Fruit fly (Drosophila melanogaster) whole organism, adult: ENCODE results near the gene CG14300.

Experiments
- CG11617 ChIP-seq: fragments of 200-800 bp; sonication (Bioruptor generic); optimal IDR thresholded peaks from 2 replicates; lab custom pipeline; 2017; ENCODE audit warnings: mild to moderate bottlenecking, missing biosample characterization, missing genetic modification reagents, missing genetic modification characterization
- CG5204 ChIP-seq: fragments of 200-800 bp; sonication (Bioruptor generic); optimal IDR thresholded peaks from 2 replicates; lab custom pipeline; 2016; ENCODE audit warnings: missing biosample characterization, missing genetic modification characterization
- CG7045 ChIP-seq: fragments of 200-800 bp; sonication (Bioruptor generic); optimal IDR thresholded peaks from 2 replicates; lab custom pipeline; 2017; ENCODE audit warnings: missing biosample characterization, mild to moderate bottlenecking, missing genetic modification characterization
- CG7101 ChIP-seq: fragments of 200-800 bp; sonication (Bioruptor generic); optimal IDR thresholded peaks from 2 replicates; lab custom pipeline; 2018; ENCODE audit warnings: missing biosample characterization, mild to moderate bottlenecking, missing genetic modification characterization, moderate library complexity
- Crg-1 ChIP-seq: fragments of 200-800 bp; sonication (Bioruptor generic); optimal IDR thresholded peaks from 2 replicates; lab custom pipeline; 2016; ENCODE audit warnings: missing biosample characterization, missing genetic modification characterization
- Hr96 ChIP-seq: fragments of 200-800 bp; sonication (Bioruptor generic); optimal IDR thresholded peaks from 2 replicates; lab custom pipeline; 2016; ENCODE audit warnings: missing biosample characterization, missing genetic modification characterization
- bab1 ChIP-seq: fragments of 200-800 bp; sonication (Bioruptor generic); optimal IDR thresholded peaks from 3 replicates; lab custom pipeline; 2019; ENCODE audit warnings: missing biosample characterization, mild to moderate bottlenecking, missing genetic modification characterization, moderate library complexity
- cic ChIP-seq: fragments of 200-800 bp; sonication (Bioruptor generic); optimal IDR thresholded peaks from 2 replicates; lab custom pipeline; 2017; ENCODE audit warnings: missing biosample characterization, mild to moderate bottlenecking, missing genetic modification characterization, moderate library complexity
- cnc ChIP-seq, 2 experiments: fragments of >200 bp; optimal IDR thresholded peaks; 2 replicates each; lab custom pipeline; 2017
- kay ChIP-seq: fragments of 200-800 bp; sonication (Bioruptor generic); peaks from one replicate; lab custom pipeline; 2016; ENCODE audit warnings: missing biosample characterization, missing genetic modification characterization, borderline replicate concordance
- ovo ChIP-seq: fragments of 200-800 bp; sonication (Bioruptor generic); optimal IDR thresholded peaks from 2 replicates; lab custom pipeline; 2016; ENCODE audit warnings: missing biosample characterization, missing genetic modification characterization
- tj ChIP-seq: fragments of 200-800 bp; sonication (Bioruptor generic); optimal IDR thresholded peaks from 3 replicates; lab custom pipeline; 2017; ENCODE audit warnings: missing biosample characterization, mild to moderate bottlenecking, missing genetic modification characterization, moderate library complexity

DNA sequence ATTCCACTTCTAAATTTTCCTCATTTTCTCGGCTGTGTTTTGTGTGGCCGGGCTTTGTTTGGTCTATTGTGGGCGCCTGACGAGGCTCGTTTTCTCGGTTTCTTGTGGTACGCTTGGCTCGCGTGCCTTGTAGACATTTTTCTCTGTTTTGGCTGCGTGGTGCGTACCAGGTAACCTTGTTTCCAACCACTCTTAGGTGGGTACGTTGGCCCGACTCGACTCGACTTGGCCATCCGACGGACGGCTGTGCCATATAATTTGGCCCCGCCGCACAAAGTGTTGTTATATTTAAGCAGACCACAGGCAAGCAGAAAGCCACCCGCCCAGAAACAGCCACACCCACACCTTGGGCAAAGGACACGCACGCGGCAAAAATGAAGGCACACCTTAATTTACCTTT lies 10.0 kb upstream of the CG14300 start:
- TF ChIP-seq Crg-1 (no peak), CG5204 (GFP tag; lab: Kevin White, UChicago) (no peak), tj (no peak), bab1 (GFP tag; lab: Kevin White, UChicago) (no peak), kay (no peak), cnc (optimal IDR thresholded peaks at IDR 0.05; lab: Kevin White, UChicago) (no peak), ovo (no peak), Hr96 (GFP tag; lab: Kevin White, UChicago) (no peak), cic (GFP tag; lab: Kevin White, UChicago) (no peak), CG7045 (GFP tag; lab: Kevin White, UChicago) (no peak), CG7101 (tag; lab: Kevin White, UChicago) (no peak), CG11617 (GFP tag; lab: Kevin White, UChicago) (no peak)
